Fruit fly (Drosophila melanogaster) whole organism, adult: ENCODE measurements around the gene Traf6.

Experiments
- CG11617 ChIP-seq: fragments of 200-800 bp; sonication (Bioruptor generic); optimal IDR thresholded peaks from 2 replicates; lab custom pipeline; 2017; ENCODE audit warnings: mild to moderate bottlenecking, missing biosample characterization, missing genetic modification reagents, missing genetic modification characterization
- CG14711 ChIP-seq: fragments of 200-800 bp; sonication (Bioruptor generic); optimal IDR thresholded peaks from 2 replicates; lab custom pipeline; 2018; ENCODE audit warnings: missing biosample characterization, mild to moderate bottlenecking, missing genetic modification characterization, moderate library complexity
- CG5204 ChIP-seq: fragments of 200-800 bp; sonication (Bioruptor generic); optimal IDR thresholded peaks from 2 replicates; lab custom pipeline; 2016; ENCODE audit warnings: missing biosample characterization, missing genetic modification characterization
- CG7045 ChIP-seq: fragments of 200-800 bp; sonication (Bioruptor generic); optimal IDR thresholded peaks from 2 replicates; lab custom pipeline; 2017; ENCODE audit warnings: missing biosample characterization, mild to moderate bottlenecking, missing genetic modification characterization
- CG7101 ChIP-seq: fragments of 200-800 bp; sonication (Bioruptor generic); optimal IDR thresholded peaks from 2 replicates; lab custom pipeline; 2018; ENCODE audit warnings: missing biosample characterization, mild to moderate bottlenecking, missing genetic modification characterization, moderate library complexity
- Crg-1 ChIP-seq: fragments of 200-800 bp; sonication (Bioruptor generic); optimal IDR thresholded peaks from 2 replicates; lab custom pipeline; 2016; ENCODE audit warnings: missing biosample characterization, missing genetic modification characterization
- Mnt ChIP-seq: fragments of 200-800 bp; sonication (Bioruptor generic); optimal IDR thresholded peaks from 2 replicates; lab custom pipeline; 2016; ENCODE audit warnings: missing biosample characterization, mild to moderate bottlenecking, missing genetic modification characterization
- kay ChIP-seq: fragments of 200-800 bp; sonication (Bioruptor generic); peaks from one replicate; lab custom pipeline; 2016; ENCODE audit warnings: missing biosample characterization, missing genetic modification characterization, borderline replicate concordance

- no peak for TF ChIP-seq Mnt
- no peak for TF ChIP-seq kay (GFP tag; lab: Kevin White, UChicago)
- no peak for TF ChIP-seq CG11617 (GFP tag; lab: Kevin White, UChicago)
- TF ChIP-seq CG5204 (GFP tag; lab: Kevin White, UChicago) = no peak
- TF ChIP-seq Crg-1 (GFP tag; lab: Kevin White, UChicago) = no peak
- no peak for TF ChIP-seq CG14711 (tag; lab: Kevin White, UChicago)
- no peak for TF ChIP-seq CG7101 (tag; lab: Kevin White, UChicago)
- no peak for TF ChIP-seq CG7045 (GFP tag; lab: Kevin White, UChicago)
These were observed 45.7 kb upstream of the Traf6 start for dm6 chrX:8202724-8203362.
